Worm (Caenorhabditis elegans): ENCODE results near the gene Y43F4A.1.

- TF ChIP-seq snpc-4 (tag; optimal IDR thresholded peaks at IDR 0.05) = no peak
- TF ChIP-seq ama-1 (optimal IDR thresholded peaks at IDR 0.05) = no peak
- TF ChIP-seq nhr-12 (tag; optimal IDR thresholded peaks at IDR 0.05) = no peak
- TF ChIP-seq ztf-4 (tag; optimal IDR thresholded peaks at IDR 0.05) = peak; percentile 27
- TF ChIP-seq unc-62 (GFP tag; optimal IDR thresholded peaks at IDR 0.05) = no peak
- no peak for TF ChIP-seq pqm-1 (tag; optimal IDR thresholded peaks at IDR 0.05)
- no peak for TF ChIP-seq skn-1 (tag; optimal IDR thresholded peaks at IDR 0.05)
- TF ChIP-seq egl-27 (tag; optimal IDR thresholded peaks at IDR 0.05) = no peak
- TF ChIP-seq F16B12.6 (tag; optimal IDR thresholded peaks at IDR 0.05) = peak; percentile 52
- TF ChIP-seq aly-2 (tag; optimal IDR thresholded peaks at IDR 0.05) = peak; percentile 21
- TF ChIP-seq alr-1 (tag; optimal IDR thresholded peaks at IDR 0.05; ENCODE audit: borderline replicate concordance) = no peak
- no peak for TF ChIP-seq fos-1 (tag; optimal IDR thresholded peaks at IDR 0.05)
- no peak for TF ChIP-seq nhr-28 (tag; optimal IDR thresholded peaks at IDR 0.05)
- peak in 1 of 2 experiments; percentile 98 for TF ChIP-seq ztf-11 (tag; optimal IDR thresholded peaks at IDR 0.05)
These were observed 35.1 kb upstream of the Y43F4A.1 start for ce11 chrIII:13187773-13188172.
